Fruit fly (Drosophila melanogaster) whole organism, adult: ENCODE data around the gene GstZ2.

Source experiments
- CG11617 ChIP-seq: fragments of 200-800 bp; sonication (Bioruptor generic); optimal IDR thresholded peaks from 2 replicates; lab custom pipeline; 2017; ENCODE audit warnings: mild to moderate bottlenecking, missing biosample characterization, missing genetic modification reagents, missing genetic modification characterization
- CG12768 ChIP-seq: fragments of 200-800 bp; sonication (Bioruptor generic); optimal IDR thresholded peaks from 2 replicates; lab custom pipeline; 2017; ENCODE audit warnings: missing biosample characterization, missing genetic modification characterization, mild to moderate bottlenecking, moderate library complexity, missing genetic modification reagents
- CG14711 ChIP-seq: fragments of 200-800 bp; sonication (Bioruptor generic); optimal IDR thresholded peaks from 2 replicates; lab custom pipeline; 2018; ENCODE audit warnings: missing biosample characterization, mild to moderate bottlenecking, missing genetic modification characterization, moderate library complexity
- CG1620 ChIP-seq: fragments of 200-800 bp; sonication (Bioruptor generic); optimal IDR thresholded peaks from 2 replicates; lab custom pipeline; 2016; ENCODE audit warnings: missing biosample characterization, missing genetic modification characterization
- CG33017 ChIP-seq: fragments of 200-800 bp; sonication (Bioruptor generic); optimal IDR thresholded peaks from 2 replicates; lab custom pipeline; 2018; ENCODE audit warnings: missing biosample characterization, mild to moderate bottlenecking, missing genetic modification characterization, moderate library complexity
- CG5204 ChIP-seq: fragments of 200-800 bp; sonication (Bioruptor generic); optimal IDR thresholded peaks from 2 replicates; lab custom pipeline; 2016; ENCODE audit warnings: missing biosample characterization, missing genetic modification characterization
- CG7045 ChIP-seq: fragments of 200-800 bp; sonication (Bioruptor generic); optimal IDR thresholded peaks from 2 replicates; lab custom pipeline; 2017; ENCODE audit warnings: missing biosample characterization, mild to moderate bottlenecking, missing genetic modification characterization
- CG7101 ChIP-seq: fragments of 200-800 bp; sonication (Bioruptor generic); optimal IDR thresholded peaks from 2 replicates; lab custom pipeline; 2018; ENCODE audit warnings: missing biosample characterization, mild to moderate bottlenecking, missing genetic modification characterization, moderate library complexity
- Clk ChIP-seq: fragments of 200-800 bp; sonication (Bioruptor generic); optimal IDR thresholded peaks from 2 replicates; lab custom pipeline; 2017; ENCODE audit warnings: missing biosample characterization, missing genetic modification characterization
- Crg-1 ChIP-seq: fragments of 200-800 bp; sonication (Bioruptor generic); optimal IDR thresholded peaks from 2 replicates; lab custom pipeline; 2016; ENCODE audit warnings: missing biosample characterization, missing genetic modification characterization
- Hr96 ChIP-seq: fragments of 200-800 bp; sonication (Bioruptor generic); optimal IDR thresholded peaks from 2 replicates; lab custom pipeline; 2016; ENCODE audit warnings: missing biosample characterization, missing genetic modification characterization
- Mnt ChIP-seq: fragments of 200-800 bp; sonication (Bioruptor generic); optimal IDR thresholded peaks from 2 replicates; lab custom pipeline; 2016; ENCODE audit warnings: missing biosample characterization, mild to moderate bottlenecking, missing genetic modification characterization
- bab1 ChIP-seq: fragments of 200-800 bp; sonication (Bioruptor generic); optimal IDR thresholded peaks from 3 replicates; lab custom pipeline; 2019; ENCODE audit warnings: missing biosample characterization, mild to moderate bottlenecking, missing genetic modification characterization, moderate library complexity
- cic ChIP-seq: fragments of 200-800 bp; sonication (Bioruptor generic); optimal IDR thresholded peaks from 2 replicates; lab custom pipeline; 2017; ENCODE audit warnings: missing biosample characterization, mild to moderate bottlenecking, missing genetic modification characterization, moderate library complexity
- cnc ChIP-seq, 2 experiments: fragments of >200 bp; optimal IDR thresholded peaks; 2 replicates each; lab custom pipeline; 2017
- kay ChIP-seq: fragments of 200-800 bp; sonication (Bioruptor generic); peaks from one replicate; lab custom pipeline; 2016; ENCODE audit warnings: missing biosample characterization, missing genetic modification characterization, borderline replicate concordance
- ovo ChIP-seq: fragments of 200-800 bp; sonication (Bioruptor generic); optimal IDR thresholded peaks from 2 replicates; lab custom pipeline; 2016; ENCODE audit warnings: missing biosample characterization, missing genetic modification characterization
- pad ChIP-seq: fragments of 200-800 bp; sonication (Bioruptor generic); optimal IDR thresholded peaks from 3 replicates; lab custom pipeline; 2017; ENCODE audit warnings: missing biosample characterization, missing genetic modification characterization, mild to moderate bottlenecking, moderate library complexity, missing genetic modification reagents
- tj ChIP-seq: fragments of 200-800 bp; sonication (Bioruptor generic); optimal IDR thresholded peaks from 3 replicates; lab custom pipeline; 2017; ENCODE audit warnings: missing biosample characterization, mild to moderate bottlenecking, missing genetic modification characterization, moderate library complexity
- toe ChIP-seq: fragments of 200-800 bp; sonication (Bioruptor generic); optimal IDR thresholded peaks from 2 replicates; lab custom pipeline; 2016; ENCODE audit warnings: missing biosample characterization, missing genetic modification characterization

The GstZ2 gene

dm6 chr3R:9492100-9492499, 31.6 kb upstream of the GstZ2 start:
- TF ChIP-seq Crg-1 (GFP tag; lab: Kevin White, UChicago) (no peak), bab1 (no peak), CG1620 (GFP tag; lab: Kevin White, UChicago) (no peak), CG14711 (tag; lab: Kevin White, UChicago) (no peak), pad (GFP tag; lab: Kevin White, UChicago) (no peak), CG33017 (tag; lab: Kevin White, UChicago) (no peak), cic (GFP tag; lab: Kevin White, UChicago) (no peak)

dm6 chr3R:9491065-9491567, 30.7 kb upstream of the GstZ2 start:
- TF ChIP-seq toe (GFP tag; lab: Kevin White, UChicago) (no peak), CG5204 (GFP tag; lab: Kevin White, UChicago) (no peak), cic (GFP tag; lab: Kevin White, UChicago) (peak; percentile 13)

dm6 chr3R:9488493-9488892, 28.0 kb upstream of the GstZ2 start:
- TF ChIP-seq Hr96 (GFP tag; lab: Kevin White, UChicago): no peak
- no peak for TF ChIP-seq CG7101 (tag; lab: Kevin White, UChicago)
- TF ChIP-seq Mnt: no peak
- TF ChIP-seq tj: no peak
- no peak for TF ChIP-seq CG5204 (GFP tag; lab: Kevin White, UChicago)
- no peak for TF ChIP-seq CG11617 (GFP tag; lab: Kevin White, UChicago)
- TF ChIP-seq CG7045 (GFP tag; lab: Kevin White, UChicago): no peak

- TF ChIP-seq CG7045 (GFP tag; lab: Kevin White, UChicago): no peak
- no peak for TF ChIP-seq CG7101 (tag; lab: Kevin White, UChicago)
- TF ChIP-seq pad (GFP tag; lab: Kevin White, UChicago): no peak
- no peak for TF ChIP-seq CG33017 (tag; lab: Kevin White, UChicago)
- no peak for TF ChIP-seq ovo (GFP tag; lab: Kevin White, UChicago)
- no peak for TF ChIP-seq Mnt
- TF ChIP-seq CG12768 (GFP tag; lab: Kevin White, UChicago): no peak
- no peak for TF ChIP-seq CG11617 (GFP tag; lab: Kevin White, UChicago)
- TF ChIP-seq CG1620 (GFP tag; lab: Kevin White, UChicago): no peak
- TF ChIP-seq toe (GFP tag; lab: Kevin White, UChicago): no peak
- no peak for TF ChIP-seq tj
- TF ChIP-seq Crg-1 (GFP tag; lab: Kevin White, UChicago): no peak
- no peak for TF ChIP-seq bab1
- no peak for TF ChIP-seq CG5204 (GFP tag; lab: Kevin White, UChicago)
- TF ChIP-seq CG14711 (tag; lab: Kevin White, UChicago): no peak
- TF ChIP-seq cnc (optimal IDR thresholded peaks at IDR 0.05; lab: Kevin White, UChicago): no peak
- TF ChIP-seq kay (GFP tag; lab: Kevin White, UChicago): no peak
- no peak for TF ChIP-seq Clk (GFP tag; lab: Kevin White, UChicago)
Observed at dm6 chr3R:9487961-9488360, 27.5 kb upstream of the GstZ2 start.

- TF ChIP-seq CG7045 (GFP tag; lab: Kevin White, UChicago) (no peak), Clk (GFP tag; lab: Kevin White, UChicago) (no peak), ovo (GFP tag; lab: Kevin White, UChicago) (no peak), Mnt (no peak), CG1620 (GFP tag; lab: Kevin White, UChicago) (no peak), tj (no peak), cnc (optimal IDR thresholded peaks at IDR 0.05; lab: Kevin White, UChicago) (no peak), CG33017 (tag; lab: Kevin White, UChicago) (no peak), bab1 (no peak), CG5204 (GFP tag; lab: Kevin White, UChicago) (no peak), cic (GFP tag; lab: Kevin White, UChicago) (no peak), CG12768 (GFP tag; lab: Kevin White, UChicago) (no peak), Hr96 (GFP tag; lab: Kevin White, UChicago) (no peak), toe (GFP tag; lab: Kevin White, UChicago) (no peak)
Observed at dm6 chr3R:9487561-9487960, 27.1 kb upstream of the GstZ2 start.

- TF ChIP-seq CG14711 (tag; lab: Kevin White, UChicago): peak; percentile 2
- TF ChIP-seq Hr96 (GFP tag; lab: Kevin White, UChicago): no peak
- no peak for TF ChIP-seq Mnt
- no peak for TF ChIP-seq bab1
- TF ChIP-seq ovo (GFP tag; lab: Kevin White, UChicago): no peak
Observed at dm6 chr3R:9480396-9480795, 19.9 kb upstream of the GstZ2 start.

- TF ChIP-seq kay (GFP tag; lab: Kevin White, UChicago) (no peak), CG14711 (tag; lab: Kevin White, UChicago) (no peak), bab1 (no peak)
Observed at dm6 chr3R:9468109-9468508, 7.7 kb upstream of the GstZ2 start.
